Fruit fly (Drosophila melanogaster): ENCODE results near the gene CG31441.

Gene CG31441

DNA sequence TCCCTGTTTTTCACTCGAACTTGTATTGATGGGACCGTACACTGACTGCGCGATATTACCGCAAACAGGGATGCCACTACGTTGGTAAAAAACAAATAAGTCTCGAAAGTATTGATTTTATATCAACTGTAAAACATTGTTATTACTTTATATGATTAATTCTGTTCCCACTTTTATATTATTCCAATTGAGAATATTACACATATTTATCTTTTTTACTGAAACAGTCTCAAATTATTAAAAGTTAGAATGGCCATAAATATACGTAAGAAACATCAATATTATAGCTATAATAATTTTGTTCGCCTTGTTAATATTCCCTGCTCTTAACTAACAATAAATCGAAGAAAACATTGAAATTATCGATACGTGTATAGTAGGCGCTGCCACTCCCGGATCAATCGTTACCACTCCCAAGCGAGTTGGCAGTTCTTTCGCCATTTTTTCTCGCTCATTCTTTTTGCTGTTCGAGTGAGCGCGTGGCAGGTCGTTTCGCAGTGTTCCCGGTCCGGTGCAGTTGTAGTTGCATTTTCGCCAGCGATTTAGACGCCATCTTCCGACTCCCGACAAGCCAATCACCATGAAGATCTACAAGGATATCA is 26.2 kb upstream of the CG31441 start, which contains the start of the genes SdhC and Tctp (continued):
- TF ChIP-seq Lim3 (GFP tag; IDR thresholded peaks at IDR 0.05), result no peak
- peak; percentile 20; the same call in 1 of the 3 replicates for TF ChIP-seq CG16813 (GFP tag; IDR thresholded peaks at IDR 0.05; ENCODE audit: partially characterized antibody)
- TF ChIP-seq Nf-YB (GFP tag; optimal IDR thresholded peaks at IDR 0.05), result peak; percentile 16
- peak in 1 of 2 experiments; percentile 35 for TF ChIP-seq Eip74EF (GFP tag; optimal IDR thresholded peaks at IDR 0.05)
- TF ChIP-seq CG3065 (GFP tag; optimal IDR thresholded peaks at IDR 0.05), result peak; percentile 18
- no peak for TF ChIP-seq sqz (GFP tag; optimal IDR thresholded peaks at IDR 0.05)
- TF ChIP-seq Blimp-1 (GFP tag; optimal IDR thresholded peaks at IDR 0.05), result peak; percentile 42
- no peak for TF ChIP-seq cg (GFP tag; optimal IDR thresholded peaks at IDR 0.05)
- TF ChIP-seq CG11085 (GFP tag; IDR thresholded peaks at IDR 0.05), result no peak
- TF ChIP-seq mam (GFP tag; optimal IDR thresholded peaks at IDR 0.05), result peak; percentile 47
- TF ChIP-seq CG12942 (GFP tag; optimal IDR thresholded peaks at IDR 0.05), result peak; percentile 40
- no peak for TF ChIP-seq Neu2 (GFP tag; optimal IDR thresholded peaks at IDR 0.05; ENCODE audit: borderline replicate concordance)
- TF ChIP-seq CkIIα-i1 (GFP tag; IDR thresholded peaks at IDR 0.05), result no peak
- no peak for TF ChIP-seq CG17359 (tag; optimal IDR thresholded peaks at IDR 0.05)
- TF ChIP-seq CG34422 (GFP tag; IDR thresholded peaks at IDR 0.05), result peak; percentile 30; the same call in 1 of the 3 replicates
- peak; percentile 15 for TF ChIP-seq D19B (GFP tag; optimal IDR thresholded peaks at IDR 0.05)
- peak; percentile 38 for TF ChIP-seq CG18476 (GFP tag; optimal IDR thresholded peaks at IDR 0.05)
- peak; percentile 42; the same call in 1 of the 2 replicates for TF ChIP-seq CG9932 (GFP tag; IDR thresholded peaks at IDR 0.05)
- peak; percentile 36 for TF ChIP-seq CG1603 (tag; optimal IDR thresholded peaks at IDR 0.05)
- peak; percentile 3 for TF ChIP-seq slou (GFP tag; optimal IDR thresholded peaks at IDR 0.05)
- peak; percentile 46 for TF ChIP-seq Bteb2 (GFP tag; optimal IDR thresholded peaks at IDR 0.05)
- TF ChIP-seq CG12236 (GFP tag; optimal IDR thresholded peaks at IDR 0.05), result no peak
- peak; percentile 38 for TF ChIP-seq Six4 (GFP tag; optimal IDR thresholded peaks at IDR 0.05)
- no peak for TF ChIP-seq CG31388 (GFP tag; optimal IDR thresholded peaks at IDR 0.05)
- TF ChIP-seq cas (GFP tag; IDR thresholded peaks at IDR 0.05), result no peak
- peak; percentile 6 for TF ChIP-seq Atf-2 (GFP tag; optimal IDR thresholded peaks at IDR 0.05)
- peak; percentile 32 to 36 for TF ChIP-seq dpn (GFP tag; optimal IDR thresholded peaks at IDR 0.05)
- TF ChIP-seq ranshi (GFP tag; IDR thresholded peaks at IDR 0.05), result 0 out of 2 replicates have a peak, but pooled peaks have one; percentile 23
- TF ChIP-seq ab (GFP tag; optimal IDR thresholded peaks at IDR 0.05), result peak; percentile 1
- no peak for TF ChIP-seq salm (tag; optimal IDR thresholded peaks at IDR 0.05)
- TF ChIP-seq CG2199 (GFP tag; IDR thresholded peaks at IDR 0.05), result no peak
- no peak for TF ChIP-seq CG3726 (GFP tag; IDR thresholded peaks at IDR 0.05)
- TF ChIP-seq CG2712 (tag; optimal IDR thresholded peaks at IDR 0.05), result peak; percentile 62
- TF ChIP-seq pb (GFP tag; optimal IDR thresholded peaks at IDR 0.05), result peak; percentile 18
- no peak for TF ChIP-seq tap (tag; optimal IDR thresholded peaks at IDR 0.05)
- peak in 1 of 2 experiments; percentile 15 for TF ChIP-seq insv (GFP tag; optimal IDR thresholded peaks at IDR 0.05)
- peak; percentile 20 for TF ChIP-seq CG18619 (GFP tag; optimal IDR thresholded peaks at IDR 0.05)
- no peak for TF ChIP-seq Hr39 (optimal IDR thresholded peaks at IDR 0.05)
- TF ChIP-seq tup (GFP tag; optimal IDR thresholded peaks at IDR 0.05), result no peak
- peak; percentile 56 for TF ChIP-seq bbx (GFP tag; IDR thresholded peaks at IDR 0.05; ENCODE audit: partially characterized antibody)
- TF ChIP-seq gcm2 (GFP tag; optimal IDR thresholded peaks at IDR 0.05), result no peak
- TF ChIP-seq chm (GFP tag; IDR thresholded peaks at IDR 0.05), result 0 out of 2 replicates have a peak, but pooled peaks have one; percentile 49
- peak; percentile 55 for TF ChIP-seq pho (GFP tag; optimal IDR thresholded peaks at IDR 0.05)
- TF ChIP-seq CG7372 (GFP tag; IDR thresholded peaks at IDR 0.05), result no peak
- TF ChIP-seq NK7.1 (GFP tag; optimal IDR thresholded peaks at IDR 0.05), result no peak
- no peak for TF ChIP-seq twi (tag; optimal IDR thresholded peaks at IDR 0.05)
- TF ChIP-seq Dad (GFP tag; optimal IDR thresholded peaks at IDR 0.05), result peak; percentile 9
- peak; percentile 45 for TF ChIP-seq CG3995 (GFP tag; optimal IDR thresholded peaks at IDR 0.05)
- no peak for TF ChIP-seq Ssrp (tag; optimal IDR thresholded peaks at IDR 0.05)
- no peak for TF ChIP-seq CG6175 (GFP tag; IDR thresholded peaks at IDR 0.05)
- TF ChIP-seq Hr3 (GFP tag; optimal IDR thresholded peaks at IDR 0.05), result peak; percentile 41

All from whole organism, embryonic.